Worm (Caenorhabditis elegans): Measurements from ENCODE around the gene F46B6.2.

F46B6.2 gene

DNA sequence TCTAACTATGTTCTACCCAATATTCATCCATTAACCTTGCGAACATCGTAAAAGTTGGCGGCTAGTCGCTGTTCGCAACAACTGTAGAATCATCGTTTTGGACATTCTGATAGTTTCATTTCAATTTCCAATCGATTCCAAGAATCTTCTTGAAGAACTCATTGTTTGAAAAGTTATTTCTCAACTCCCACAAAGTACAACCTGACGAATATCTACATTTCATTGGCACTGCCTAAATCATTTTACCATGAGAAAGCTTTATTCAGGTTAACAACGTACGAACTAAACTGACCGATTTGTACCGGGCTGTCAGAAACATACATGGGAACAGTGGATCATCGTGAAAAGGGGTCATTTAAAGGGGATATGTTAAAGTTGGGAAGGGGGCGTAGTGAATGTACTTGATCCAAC lies 14.6 kb downstream of the F46B6.2 start, which contains the start of gene F46B6.6:
Gene F46B6.6, minus strand, starts transcription at position 148 of the 411 bp plus-strand sequence.
- no peak for TF ChIP-seq hlh-12 (tag; optimal IDR thresholded peaks at IDR 0.05)
- TF ChIP-seq unc-130 (GFP tag; optimal IDR thresholded peaks at IDR 0.05), result no peak
- TF ChIP-seq K11D2.4 (GFP tag; IDR thresholded peaks at IDR 0.05), result peak; percentile 41; the same call in 1 of the 2 replicates
- no peak for TF ChIP-seq mcd-1 (GFP tag; IDR thresholded peaks at IDR 0.05)
- no peak for TF ChIP-seq fkh-3 (tag; optimal IDR thresholded peaks at IDR 0.05)
- TF ChIP-seq F33H1.4 (GFP tag; IDR thresholded peaks at IDR 0.05), result no peak
- TF ChIP-seq hmg-1.2 (GFP tag; IDR thresholded peaks at IDR 0.05), result peak; percentile 27; the same call in 1 of the 2 replicates
- TF ChIP-seq tbx-9 (tag; optimal IDR thresholded peaks at IDR 0.05; ENCODE audit: borderline replicate concordance), result no peak
- no peak for TF ChIP-seq F57C9.4 (tag; optimal IDR thresholded peaks at IDR 0.05)
- TF ChIP-seq Y95B8A.8 (GFP tag; IDR thresholded peaks at IDR 0.05), result no peak
- no peak; the same call in 1 of the 2 replicates for TF ChIP-seq lir-1 (GFP tag; conservative IDR thresholded peaks at IDR 0.05)
- no peak for TF ChIP-seq ceh-79 (tag; optimal IDR thresholded peaks at IDR 0.05)
- TF ChIP-seq him-1 (tag; optimal IDR thresholded peaks at IDR 0.05), result no peak
- TF ChIP-seq ZK185.1 (tag; optimal IDR thresholded peaks at IDR 0.05; ENCODE audit: poor library complexity, severe bottlenecking), result no peak
- TF ChIP-seq ceh-58 (GFP tag; IDR thresholded peaks at IDR 0.05), result no peak
- peak; percentile 12 for TF ChIP-seq lsl-1 (GFP tag; optimal IDR thresholded peaks at IDR 0.05)
- no peak for TF ChIP-seq hmg-20 (GFP tag; IDR thresholded peaks at IDR 0.05)
- 0 out of 2 replicates have a peak, but pooled peaks have one; percentile 10 for TF ChIP-seq C06A6.2 (GFP tag; conservative IDR thresholded peaks at IDR 0.05)
- TF ChIP-seq egl-44 (GFP tag; IDR thresholded peaks at IDR 0.05), result no peak
- peak; percentile 14 for TF ChIP-seq tbp1 (GFP tag; optimal IDR thresholded peaks at IDR 0.05)
- no peak for TF ChIP-seq somi-1 (GFP tag; optimal IDR thresholded peaks at IDR 0.05)
- no peak for TF ChIP-seq madf-10 (tag; optimal IDR thresholded peaks at IDR 0.05)
- TF ChIP-seq B0035.1 (tag; optimal IDR thresholded peaks at IDR 0.05), result peak; percentile 3
- TF ChIP-seq Y67H2A.10 (GFP tag; conservative IDR thresholded peaks at IDR 0.05), result no peak
- TF ChIP-seq ceh-40 (GFP tag; IDR thresholded peaks at IDR 0.05), result no peak
- TF ChIP-seq mxl-1 (tag; optimal IDR thresholded peaks at IDR 0.05), result no peak
- TF ChIP-seq Y53G8AR.9 (GFP tag; conservative IDR thresholded peaks at IDR 0.05), result 0 out of 2 replicates have a peak, but pooled peaks have one; percentile 57
- no peak for TF ChIP-seq snpc-3.4 (tag; optimal IDR thresholded peaks at IDR 0.05)
- TF ChIP-seq efl-1 (GFP tag; optimal IDR thresholded peaks at IDR 0.05), result no peak
- no peak for TF ChIP-seq sdz-38 (tag; optimal IDR thresholded peaks at IDR 0.05)
- TF ChIP-seq D2030.7 (GFP tag; IDR thresholded peaks at IDR 0.05), result no peak
- peak; percentile 33 for TF ChIP-seq snpc-4 (GFP tag; optimal IDR thresholded peaks at IDR 0.05)
- TF ChIP-seq snpc-4 (tag; optimal IDR thresholded peaks at IDR 0.05), result no peak
- peak; percentile 47; the same call in 1 of the 2 replicates for TF ChIP-seq B0336.3 (GFP tag; IDR thresholded peaks at IDR 0.05)
- TF ChIP-seq snpc-1.1 (tag; optimal IDR thresholded peaks at IDR 0.05; ENCODE audit: insufficient read depth), result peak; percentile 11
- TF ChIP-seq nhr-120 (GFP tag; IDR thresholded peaks at IDR 0.05), result no peak
- peak; percentile 52 for TF ChIP-seq zim-3 (tag; optimal IDR thresholded peaks at IDR 0.05)
- TF ChIP-seq attf-6 (GFP tag; IDR thresholded peaks at IDR 0.05), result no peak
- no peak for TF ChIP-seq Y53F4B.3 (GFP tag; IDR thresholded peaks at IDR 0.05)
- TF ChIP-seq lin-26 (GFP tag; IDR thresholded peaks at IDR 0.05), result no peak; the same call in 1 of the 2 replicates
- no peak for TF ChIP-seq F37B4.10 (GFP tag; IDR thresholded peaks at IDR 0.05)
- TF ChIP-seq rcor-1 (GFP tag; IDR thresholded peaks at IDR 0.05), result no peak
- no peak for TF ChIP-seq hrde-1 (tag; optimal IDR thresholded peaks at IDR 0.05; ENCODE audit: borderline replicate concordance)
- TF ChIP-seq lin-40 (tag; optimal IDR thresholded peaks at IDR 0.05), result no peak
- TF ChIP-seq lag-1 (GFP tag; IDR thresholded peaks at IDR 0.05), result no peak
- no peak for TF ChIP-seq gei-17 (GFP tag; optimal IDR thresholded peaks at IDR 0.05)
- TF ChIP-seq pha-4 (tag; optimal IDR thresholded peaks at IDR 0.05), result no peak
- no peak for TF ChIP-seq let-526 (GFP tag; IDR thresholded peaks at IDR 0.05)
- TF ChIP-seq attf-5 (GFP tag; optimal IDR thresholded peaks at IDR 0.05), result peak; percentile 41
